Fruit fly (Drosophila melanogaster): ENCODE data around the gene CG43861.

dm6 chr2L:19958520-19959161 lies 58.4 kb downstream of the CG43861 start, which contains the start of gene COX4:
- TF ChIP-seq CTCF (optimal IDR thresholded peaks at IDR 0.05) (no peak), CG8478 (optimal IDR thresholded peaks at IDR 0.05) (no peak)

Data from S2 (cell line).